Fruit fly (Drosophila melanogaster): ENCODE data around the gene Nsun2.

Nsun2 gene

DNA sequence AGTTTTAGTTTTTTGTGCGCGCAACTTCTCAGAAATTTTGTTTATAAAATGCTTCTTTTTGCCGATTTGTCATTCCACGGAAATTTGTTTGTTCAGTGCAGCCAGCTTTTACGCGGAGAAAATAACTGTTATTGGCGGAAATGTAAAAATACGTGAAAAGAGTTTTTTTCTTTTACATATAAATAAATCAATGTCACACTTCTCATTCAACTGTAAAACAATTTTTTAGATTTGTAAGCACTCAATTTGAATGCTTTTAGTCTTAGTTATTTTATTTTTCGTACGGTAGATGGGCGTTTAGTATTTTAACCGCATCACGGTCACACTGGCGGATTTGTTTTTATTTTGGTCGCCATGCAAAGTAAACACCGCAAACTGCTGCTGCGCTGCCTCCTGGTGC, 9.4 kb downstream of the Nsun2 start, which contains the start of the genes Xpac and brn:
Gene Xpac (minus strand): TSS at position 66 of the 400 bp plus-strand sequence.
Gene brn (plus strand): TSS at position 211 of the 400 bp plus-strand sequence.
- TF ChIP-seq CG1620 (GFP tag; optimal IDR thresholded peaks at IDR 0.05) (no peak), bab1 (GFP tag; optimal IDR thresholded peaks at IDR 0.05) (peak; percentile 44), Clk (GFP tag; optimal IDR thresholded peaks at IDR 0.05) (no peak), CG7101 (tag; optimal IDR thresholded peaks at IDR 0.05) (no peak), ovo (GFP tag; optimal IDR thresholded peaks at IDR 0.05) (no peak), CG12768 (GFP tag; optimal IDR thresholded peaks at IDR 0.05) (no peak), tj (GFP tag; optimal IDR thresholded peaks at IDR 0.05) (no peak), CG14711 (tag; optimal IDR thresholded peaks at IDR 0.05) (no peak), CG33017 (tag; optimal IDR thresholded peaks at IDR 0.05) (no peak)

DNA sequence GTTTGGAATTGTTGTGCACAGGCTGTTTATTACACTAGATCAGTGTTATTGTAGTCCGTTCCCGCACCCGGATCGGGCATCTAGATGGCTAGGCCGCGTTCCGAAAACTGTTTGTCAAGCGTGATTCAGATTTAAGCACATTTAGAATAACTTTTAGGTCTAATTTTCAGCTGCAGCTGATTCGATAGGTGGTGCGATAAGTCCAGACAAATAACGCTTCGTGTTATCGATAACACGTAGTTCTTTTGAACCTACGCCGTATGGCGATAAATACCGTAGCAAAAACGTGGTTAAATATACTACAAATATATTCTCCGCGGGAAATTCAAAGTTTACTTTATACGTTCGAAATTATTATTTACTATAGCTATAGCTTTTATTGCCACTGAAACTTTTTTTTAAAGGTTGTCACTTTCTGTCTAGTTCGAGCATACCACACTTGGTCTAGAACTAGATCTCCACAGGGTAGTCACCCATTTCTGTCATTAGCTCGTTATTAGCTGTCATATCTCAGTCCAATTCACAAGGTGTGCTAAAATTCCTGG, 12.6 kb downstream of the Nsun2 start, which contains the start of the genes Cmtr1 and CG15375:
Gene Cmtr1 (minus strand): TSS at position 208 of the 545 bp plus-strand sequence.
Gene CG15375 (plus strand): TSS at position 495 of the 545 bp plus-strand sequence.
- TF ChIP-seq Mnt (GFP tag; optimal IDR thresholded peaks at IDR 0.05) (peak; percentile 34), bab1 (GFP tag; optimal IDR thresholded peaks at IDR 0.05) (peak; percentile 28), cic (GFP tag; optimal IDR thresholded peaks at IDR 0.05) (no peak)

DNA sequence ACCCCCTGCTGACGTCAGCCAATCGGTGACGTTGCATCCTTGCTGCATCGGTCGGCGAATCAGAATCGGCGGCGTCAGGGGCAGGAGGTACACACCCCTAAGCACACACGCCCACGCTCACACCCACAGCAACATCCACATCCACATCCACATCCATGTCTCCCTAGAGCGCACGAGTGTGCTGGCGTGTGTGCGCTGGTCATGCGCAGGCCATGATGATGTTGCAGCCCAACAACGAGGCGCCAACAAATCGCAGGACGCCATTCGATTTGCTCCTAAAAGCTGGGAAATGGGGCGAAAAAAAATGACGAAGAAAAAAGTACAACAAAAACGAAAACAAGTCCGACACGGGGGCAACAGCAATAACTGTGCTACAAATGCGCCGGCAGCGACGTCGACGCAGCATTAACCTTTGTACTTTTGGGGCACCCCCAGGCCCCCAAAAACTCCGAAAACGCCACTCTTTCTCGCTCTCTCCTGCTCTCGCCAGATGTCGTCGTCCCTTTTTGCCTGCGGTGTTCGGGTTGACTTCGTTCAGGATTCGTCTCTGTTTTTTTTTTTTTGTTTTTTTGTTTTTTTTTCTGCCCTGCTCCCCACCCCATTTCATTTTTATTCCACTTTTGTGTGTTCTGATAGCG, 24.4 kb downstream of the Nsun2 start:
- no peak for TF ChIP-seq Crg-1 (GFP tag; optimal IDR thresholded peaks at IDR 0.05)
- no peak for TF ChIP-seq bab1 (GFP tag; optimal IDR thresholded peaks at IDR 0.05)
- TF ChIP-seq cic (GFP tag; optimal IDR thresholded peaks at IDR 0.05): no peak
- TF ChIP-seq tj (GFP tag; optimal IDR thresholded peaks at IDR 0.05): no peak
- TF ChIP-seq toe (GFP tag; optimal IDR thresholded peaks at IDR 0.05): no peak
- no peak for TF ChIP-seq CG33017 (tag; optimal IDR thresholded peaks at IDR 0.05)
- no peak for TF ChIP-seq CG14711 (tag; optimal IDR thresholded peaks at IDR 0.05)
- no peak for TF ChIP-seq CG5204 (GFP tag; optimal IDR thresholded peaks at IDR 0.05)
- TF ChIP-seq Mnt (GFP tag; optimal IDR thresholded peaks at IDR 0.05): no peak
- TF ChIP-seq Hr96 (GFP tag; optimal IDR thresholded peaks at IDR 0.05): no peak
- TF ChIP-seq Clk (GFP tag; optimal IDR thresholded peaks at IDR 0.05): no peak
- no peak for TF ChIP-seq CG11617 (GFP tag; optimal IDR thresholded peaks at IDR 0.05)

DNA sequence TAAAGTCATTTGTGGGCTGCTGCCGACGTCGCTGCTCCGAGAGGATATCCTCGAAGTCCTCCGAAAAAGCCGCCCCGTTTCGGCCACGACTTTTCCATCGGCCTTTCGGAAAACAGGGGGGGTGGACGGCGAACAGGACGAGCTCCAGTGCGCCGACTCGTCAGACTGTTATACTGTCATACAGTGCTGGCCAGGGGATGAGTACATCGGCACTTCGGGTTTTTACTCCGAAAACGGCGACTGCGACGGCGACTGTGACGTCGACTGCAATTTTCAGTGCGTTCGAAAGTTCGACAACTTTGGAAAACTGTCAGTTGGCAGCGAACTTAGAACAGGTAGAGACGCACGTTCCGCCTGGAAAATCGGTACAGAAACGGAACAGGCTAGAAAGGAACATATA, 38.1 kb downstream of the Nsun2 start, which contains the start of gene CG43689:
Gene CG43689 (plus strand): TSS at position 314 of the 400 bp plus-strand sequence.
- TF ChIP-seq CG14711 (tag; optimal IDR thresholded peaks at IDR 0.05): no peak
- TF ChIP-seq CG11617 (GFP tag; optimal IDR thresholded peaks at IDR 0.05): no peak
- TF ChIP-seq kay (GFP tag; ENCODE audit: borderline replicate concordance): no peak
- no peak for TF ChIP-seq Clk (GFP tag; optimal IDR thresholded peaks at IDR 0.05)
- no peak for TF ChIP-seq Mnt (GFP tag; optimal IDR thresholded peaks at IDR 0.05)
- no peak for TF ChIP-seq CG5204 (GFP tag; optimal IDR thresholded peaks at IDR 0.05)
- TF ChIP-seq toe (GFP tag; optimal IDR thresholded peaks at IDR 0.05): no peak
- TF ChIP-seq Hr96 (GFP tag; optimal IDR thresholded peaks at IDR 0.05): no peak

DNA sequence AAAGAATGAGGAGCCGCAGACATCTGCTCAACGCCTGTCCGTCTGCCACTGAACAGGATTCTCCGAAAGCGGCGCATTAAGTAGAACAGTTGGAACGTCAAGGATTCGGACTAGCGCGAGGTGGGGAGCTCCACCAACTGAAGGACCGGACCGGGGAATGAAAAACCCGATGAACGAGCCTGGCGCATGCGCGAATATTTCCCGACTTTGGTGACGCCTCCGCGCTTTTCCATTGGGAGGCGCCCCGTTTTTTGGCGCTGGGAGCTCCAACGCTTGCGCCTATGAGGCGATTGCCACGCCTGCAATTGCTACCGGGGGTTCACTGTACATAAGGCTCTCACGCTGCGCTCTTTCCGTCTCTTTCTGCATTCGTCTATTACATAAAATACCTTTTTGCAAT, 52.0 kb downstream of the Nsun2 start:
- no peak for TF ChIP-seq CG33017 (tag; optimal IDR thresholded peaks at IDR 0.05)
- no peak for TF ChIP-seq tj (GFP tag; optimal IDR thresholded peaks at IDR 0.05)
- no peak for TF ChIP-seq pad (GFP tag; optimal IDR thresholded peaks at IDR 0.05)
- TF ChIP-seq Crg-1 (GFP tag; optimal IDR thresholded peaks at IDR 0.05): no peak
- TF ChIP-seq CG12768 (GFP tag; optimal IDR thresholded peaks at IDR 0.05): no peak
- TF ChIP-seq Mnt (GFP tag; optimal IDR thresholded peaks at IDR 0.05): no peak
- no peak for TF ChIP-seq CG7101 (tag; optimal IDR thresholded peaks at IDR 0.05)
- TF ChIP-seq kay (GFP tag; ENCODE audit: borderline replicate concordance): no peak
- TF ChIP-seq CG7045 (GFP tag; optimal IDR thresholded peaks at IDR 0.05): no peak
- TF ChIP-seq cic (GFP tag; optimal IDR thresholded peaks at IDR 0.05): no peak
- TF ChIP-seq bab1 (GFP tag; optimal IDR thresholded peaks at IDR 0.05): no peak
- TF ChIP-seq ovo (GFP tag; optimal IDR thresholded peaks at IDR 0.05): no peak
- TF ChIP-seq CG1620 (GFP tag; optimal IDR thresholded peaks at IDR 0.05): no peak
- no peak for TF ChIP-seq Hr96 (GFP tag; optimal IDR thresholded peaks at IDR 0.05)
- TF ChIP-seq CG14711 (tag; optimal IDR thresholded peaks at IDR 0.05): no peak
- no peak for TF ChIP-seq Clk (GFP tag; optimal IDR thresholded peaks at IDR 0.05)
- no peak for TF ChIP-seq CG5204 (GFP tag; optimal IDR thresholded peaks at IDR 0.05)
- no peak for TF ChIP-seq toe (GFP tag; optimal IDR thresholded peaks at IDR 0.05)
- no peak for TF ChIP-seq CG11617 (GFP tag; optimal IDR thresholded peaks at IDR 0.05)
- TF ChIP-seq cnc (optimal IDR thresholded peaks at IDR 0.05): no peak
